Worm (Caenorhabditis elegans): ENCODE measurements around the gene Y73F8A.13.
"Not testable (repeated sequence)": the region's sequence is repeated elsewhere in the genome, so short reads cannot be mapped to it uniquely, and the experiment has no call there.

- not testable (repeated sequence) for TF ChIP-seq fax-1 (tag; optimal IDR thresholded peaks at IDR 0.05); Y22D7AL.16 (tag; optimal IDR thresholded peaks at IDR 0.05); pqm-1 (tag; optimal IDR thresholded peaks at IDR 0.05); nhr-11 (tag; optimal IDR thresholded peaks at IDR 0.05); ama-1 (optimal IDR thresholded peaks at IDR 0.05); unc-42 (tag; optimal IDR thresholded peaks at IDR 0.05); tbx-7 (tag; optimal IDR thresholded peaks at IDR 0.05); ets-4 (tag; optimal IDR thresholded peaks at IDR 0.05); syd-9 (tag; optimal IDR thresholded peaks at IDR 0.05); ttx-3 (tag; optimal IDR thresholded peaks at IDR 0.05); ahr-1 (tag; optimal IDR thresholded peaks at IDR 0.05); F13H6.1 (tag; optimal IDR thresholded peaks at IDR 0.05); sox-4 (tag; optimal IDR thresholded peaks at IDR 0.05); tbx-2 (tag; optimal IDR thresholded peaks at IDR 0.05)
Observed at ce11 chrIV:15311590-15311989, 457 bp upstream of the Y73F8A.13 start, which contains the start of gene Y73F8A.12.
